1 fruit fly cellular context compared by ENCODE assay signal in genomic region chr3R:6674548-6674947, dm6.
TF ChIP-seq lines count a peak whose summit lies in the region.

No protein-coding gene starts in this region.

TF ChIP-seq in whole organism, embryonic, 481 proteins besides CTCF, POLR2A, EP300 and RAD21 (continued from another document and continues in another):
- TF ChIP-seq pnt (GFP tag; optimal IDR thresholded peaks at IDR 0.05; lab: Kevin White, UChicago) (no peak), Dp (GFP tag; optimal IDR thresholded peaks at IDR 0.05; lab: Kevin White, UChicago) (no peak), CG31365 (tag; optimal IDR thresholded peaks at IDR 0.05; lab: Kevin White, UChicago) (no peak), CG6654 (GFP tag; optimal IDR thresholded peaks at IDR 0.05; lab: Kevin White, UChicago) (no peak), exex (tag; optimal IDR thresholded peaks at IDR 0.05; lab: Kevin White, UChicago) (no peak), CG6254 (GFP tag; optimal IDR thresholded peaks at IDR 0.05; lab: Kevin White, UChicago) (peak; percentile 6), CG12299 (tag; optimal IDR thresholded peaks at IDR 0.05; lab: Kevin White, UChicago) (no peak), CG4360 (GFP tag; IDR thresholded peaks at IDR 0.05; lab: Robert Waterston, UW) (no peak), CG17568 (GFP tag; optimal IDR thresholded peaks at IDR 0.05; lab: Kevin White, UChicago) (no peak), hth (optimal IDR thresholded peaks at IDR 0.05; lab: Kevin White, UChicago) (no peak), H2.0 (GFP tag; IDR thresholded peaks at IDR 0.05; lab: Robert Waterston, UW) (no peak), gro (GFP tag; optimal IDR thresholded peaks at IDR 0.05; lab: Kevin White, UChicago) (no peak), CG17361 (GFP tag; IDR thresholded peaks at IDR 0.05; lab: Robert Waterston, UW) (peak; percentile 50; the same call in 1 of the 3 replicates), fd3F (GFP tag; optimal IDR thresholded peaks at IDR 0.05; lab: Kevin White, UChicago) (no peak), HHEX (GFP tag; optimal IDR thresholded peaks at IDR 0.05; lab: Kevin White, UChicago) (no peak), PHDP (tag; optimal IDR thresholded peaks at IDR 0.05; lab: Kevin White, UChicago) (no peak), CG13123 (GFP tag; optimal IDR thresholded peaks at IDR 0.05; lab: Kevin White, UChicago) (no peak), dan (GFP tag; IDR thresholded peaks at IDR 0.05; lab: Robert Waterston, UW) (no peak), HmgD (GFP tag; optimal IDR thresholded peaks at IDR 0.05; lab: Kevin White, UChicago) (no peak), ftz-f1 (GFP tag; optimal IDR thresholded peaks at IDR 0.05; lab: Kevin White, UChicago) (no peak), HLHmδ (GFP tag; optimal IDR thresholded peaks at IDR 0.05; lab: Kevin White, UChicago) (no peak), pan (optimal IDR thresholded peaks at IDR 0.05; lab: Kevin White, UChicago) (no peak), pan (GFP tag; optimal IDR thresholded peaks at IDR 0.05 in 1 of 2, IDR thresholded peaks at IDR 0.05 in 1 of 2) (no peak), CG6813 (GFP tag; optimal IDR thresholded peaks at IDR 0.05; lab: Kevin White, UChicago) (no peak), CG3281 (GFP tag; optimal IDR thresholded peaks at IDR 0.05; lab: Kevin White, UChicago) (no peak), sna (GFP tag; IDR thresholded peaks at IDR 0.05; lab: Robert Waterston, UW; ENCODE audit: partially characterized antibody) (no peak), gem (tag; optimal IDR thresholded peaks at IDR 0.05; lab: Kevin White, UChicago) (peak; percentile 62), corto (GFP tag; optimal IDR thresholded peaks at IDR 0.05; lab: Kevin White, UChicago) (no peak), rib (GFP tag; IDR thresholded peaks at IDR 0.05; lab: Robert Waterston, UW) (no peak), Eip74EF (GFP tag; optimal IDR thresholded peaks at IDR 0.05; lab: Kevin White, UChicago) (no peak), CG3163 (GFP tag; optimal IDR thresholded peaks at IDR 0.05; lab: Kevin White, UChicago) (no peak), CG5953 (GFP tag; IDR thresholded peaks at IDR 0.05; lab: Robert Waterston, UW) (no peak), disco-r (GFP tag; optimal IDR thresholded peaks at IDR 0.05; lab: Kevin White, UChicago) (no peak), z (GFP tag; IDR thresholded peaks at IDR 0.05; lab: Robert Waterston, UW) (no peak), ara (GFP tag; IDR thresholded peaks at IDR 0.05; lab: Robert Waterston, UW) (peak; percentile 41; the same call in 1 of the 2 replicates), shn (GFP tag; optimal IDR thresholded peaks at IDR 0.05; lab: Kevin White, UChicago) (no peak), Oaz (GFP tag; IDR thresholded peaks at IDR 0.05; lab: Robert Waterston, UW) (no peak), CG33213 (GFP tag; optimal IDR thresholded peaks at IDR 0.05; lab: Kevin White, UChicago) (no peak), CG10267 (tag; optimal IDR thresholded peaks at IDR 0.05; lab: Kevin White, UChicago) (peak; percentile 30), cato (GFP tag; optimal IDR thresholded peaks at IDR 0.05; lab: Kevin White, UChicago; ENCODE audit: borderline replicate concordance) (no peak), lab (GFP tag; optimal IDR thresholded peaks at IDR 0.05; lab: Kevin White, UChicago) (no peak), trh (GFP tag; optimal IDR thresholded peaks at IDR 0.05; lab: Kevin White, UChicago) (no peak), CG7357 (GFP tag; IDR thresholded peaks at IDR 0.05; lab: Robert Waterston, UW) (no peak), CG14667 (GFP tag; IDR thresholded peaks at IDR 0.05; lab: Robert Waterston, UW) (no peak), CG3407 (GFP tag; optimal IDR thresholded peaks at IDR 0.05; lab: Kevin White, UChicago) (no peak), CG11456 (GFP tag; IDR thresholded peaks at IDR 0.05; lab: Robert Waterston, UW) (no peak), so (GFP tag; IDR thresholded peaks at IDR 0.05; lab: Robert Waterston, UW) (no peak), sens-2 (GFP tag; IDR thresholded peaks at IDR 0.05; lab: Robert Waterston, UW) (no peak), CG2202 (tag; optimal IDR thresholded peaks at IDR 0.05; lab: Kevin White, UChicago) (no peak), NC2α (GFP tag; optimal IDR thresholded peaks at IDR 0.05; lab: Kevin White, UChicago) (no peak), CG2875 (GFP tag; optimal IDR thresholded peaks at IDR 0.05; lab: Kevin White, UChicago) (peak; percentile 41), CG13287 (GFP tag; IDR thresholded peaks at IDR 0.05; lab: Robert Waterston, UW; ENCODE audit: partially characterized antibody) (no peak), dysf (GFP tag; IDR thresholded peaks at IDR 0.05; lab: Robert Waterston, UW) (0 out of 3 replicates have a peak, but pooled peaks have one; percentile 11), Jarid2 (GFP tag; optimal IDR thresholded peaks at IDR 0.05; lab: Kevin White, UChicago) (no peak), CG14014 (GFP tag; IDR thresholded peaks at IDR 0.05; lab: Robert Waterston, UW) (no peak), CG17829 (tag; optimal IDR thresholded peaks at IDR 0.05; lab: Kevin White, UChicago) (peak; percentile 51), CG11085 (GFP tag; IDR thresholded peaks at IDR 0.05; lab: Robert Waterston, UW) (no peak), Fer2 (tag; optimal IDR thresholded peaks at IDR 0.05; lab: Kevin White, UChicago) (no peak), slp2 (GFP tag; optimal IDR thresholded peaks at IDR 0.05; lab: Kevin White, UChicago) (no peak), ssp (GFP tag; IDR thresholded peaks at IDR 0.05; lab: Robert Waterston, UW) (no peak), CG17328 (GFP tag; IDR thresholded peaks at IDR 0.05; lab: Robert Waterston, UW) (no peak), amos (GFP tag; IDR thresholded peaks at IDR 0.05; lab: Robert Waterston, UW; ENCODE audit: partially characterized antibody) (no peak), unpg (GFP tag; optimal IDR thresholded peaks at IDR 0.05; lab: Kevin White, UChicago) (no peak), CG5245 (GFP tag; optimal IDR thresholded peaks at IDR 0.05; lab: Kevin White, UChicago) (no peak), Hr3 (GFP tag; optimal IDR thresholded peaks at IDR 0.05; lab: Kevin White, UChicago) (no peak), eve (GFP tag; optimal IDR thresholded peaks at IDR 0.05; lab: Kevin White, UChicago) (no peak), CoRest (tag; optimal IDR thresholded peaks at IDR 0.05; lab: Kevin White, UChicago) (no peak), CG10321 (GFP tag; IDR thresholded peaks at IDR 0.05; lab: Robert Waterston, UW) (no peak), D19B (GFP tag; optimal IDR thresholded peaks at IDR 0.05; lab: Kevin White, UChicago) (no peak), Doc3 (GFP tag; IDR thresholded peaks at IDR 0.05; lab: Robert Waterston, UW; ENCODE audit: partially characterized antibody) (no peak), CG10543 (GFP tag; optimal IDR thresholded peaks at IDR 0.05; lab: Kevin White, UChicago) (no peak), Optix (GFP tag; IDR thresholded peaks at IDR 0.05; lab: Robert Waterston, UW) (no peak), CG11398 (GFP tag; optimal IDR thresholded peaks at IDR 0.05; lab: Kevin White, UChicago) (no peak), Rx (GFP tag; IDR thresholded peaks at IDR 0.05; lab: Robert Waterston, UW) (no peak), CG17186 (GFP tag; optimal IDR thresholded peaks at IDR 0.05; lab: Kevin White, UChicago) (no peak), Pdp1 (GFP tag; optimal IDR thresholded peaks at IDR 0.05; lab: Kevin White, UChicago) (no peak), CG14965 (GFP tag; optimal IDR thresholded peaks at IDR 0.05; lab: Kevin White, UChicago; ENCODE audit: borderline replicate concordance) (no peak), trem (tag; optimal IDR thresholded peaks at IDR 0.05; lab: Kevin White, UChicago) (peak; percentile 23), nmo (GFP tag; optimal IDR thresholded peaks at IDR 0.05; lab: Kevin White, UChicago) (peak; percentile 39), CG10979 (tag; optimal IDR thresholded peaks at IDR 0.05; lab: Kevin White, UChicago) (peak; percentile 69), wek (GFP tag; optimal IDR thresholded peaks at IDR 0.05; lab: Kevin White, UChicago) (no peak), ind (GFP tag; optimal IDR thresholded peaks at IDR 0.05; lab: Kevin White, UChicago) (no peak), unc-4 (GFP tag; IDR thresholded peaks at IDR 0.05; lab: Robert Waterston, UW; ENCODE audit: partially characterized antibody) (no peak), CG16863 (GFP tag; optimal IDR thresholded peaks at IDR 0.05; lab: Kevin White, UChicago) (no peak), CG6854 (GFP tag; optimal IDR thresholded peaks at IDR 0.05; lab: Kevin White, UChicago) (no peak), slou (GFP tag; optimal IDR thresholded peaks at IDR 0.05; lab: Kevin White, UChicago) (no peak), CG4820 (GFP tag; optimal IDR thresholded peaks at IDR 0.05; lab: Kevin White, UChicago) (peak; percentile 31), stwl (tag; optimal IDR thresholded peaks at IDR 0.05; lab: Kevin White, UChicago) (no peak), Taf1 (GFP tag; IDR thresholded peaks at IDR 0.05; lab: Robert Waterston, UW) (no peak), ttk (GFP tag; IDR thresholded peaks at IDR 0.05; lab: Robert Waterston, UW) (no peak), dati (GFP tag; IDR thresholded peaks at IDR 0.05; lab: Robert Waterston, UW) (no peak), Myb (GFP tag; optimal IDR thresholded peaks at IDR 0.05; lab: Kevin White, UChicago) (no peak), CG30431 (GFP tag; optimal IDR thresholded peaks at IDR 0.05; lab: Kevin White, UChicago) (no peak), zen (tag; optimal IDR thresholded peaks at IDR 0.05; lab: Kevin White, UChicago) (no peak), CG2129 (GFP tag; IDR thresholded peaks at IDR 0.05; lab: Robert Waterston, UW; ENCODE audit: partially characterized antibody) (no peak), CG4424 (GFP tag; optimal IDR thresholded peaks at IDR 0.05; lab: Kevin White, UChicago) (peak; percentile 25), CG18262 (tag; optimal IDR thresholded peaks at IDR 0.05; lab: Kevin White, UChicago) (peak; percentile 65), CG10959 (GFP tag; IDR thresholded peaks at IDR 0.05; lab: Robert Waterston, UW) (no peak), CG3838 (GFP tag; optimal IDR thresholded peaks at IDR 0.05; lab: Kevin White, UChicago) (no peak), Poxn (GFP tag; IDR thresholded peaks at IDR 0.05; lab: Robert Waterston, UW) (no peak), chn (GFP tag; optimal IDR thresholded peaks at IDR 0.05; lab: Kevin White, UChicago) (no peak), C15 (GFP tag; IDR thresholded peaks at IDR 0.05; lab: Robert Waterston, UW) (no peak), seq (GFP tag; IDR thresholded peaks at IDR 0.05; lab: Robert Waterston, UW) (no peak), ac (GFP tag; optimal IDR thresholded peaks at IDR 0.05; lab: Kevin White, UChicago) (no peak), salm (tag; optimal IDR thresholded peaks at IDR 0.05; lab: Kevin White, UChicago) (no peak), Fer3 (tag; optimal IDR thresholded peaks at IDR 0.05; lab: Kevin White, UChicago) (no peak), CG12071 (GFP tag; optimal IDR thresholded peaks at IDR 0.05; lab: Kevin White, UChicago) (no peak), CG31388 (GFP tag; optimal IDR thresholded peaks at IDR 0.05; lab: Kevin White, UChicago) (no peak), E2f1 (GFP tag; IDR thresholded peaks at IDR 0.05; lab: Robert Waterston, UW) (no peak), chm (GFP tag; IDR thresholded peaks at IDR 0.05; lab: Robert Waterston, UW) (no peak), CG14710 (tag; optimal IDR thresholded peaks at IDR 0.05; lab: Kevin White, UChicago) (peak; percentile 52), CG12744 (GFP tag; optimal IDR thresholded peaks at IDR 0.05; lab: Kevin White, UChicago) (no peak), Kr (GFP tag; optimal IDR thresholded peaks at IDR 0.05; lab: Kevin White, UChicago) (no peak), Ada2b (GFP tag; IDR thresholded peaks at IDR 0.05; lab: Robert Waterston, UW) (no peak), yki (optimal IDR thresholded peaks at IDR 0.05; lab: Kevin White, UChicago) (no peak), hbn (GFP tag; IDR thresholded peaks at IDR 0.05; lab: Robert Waterston, UW; ENCODE audit: partially characterized antibody) (no peak), peb (GFP tag; IDR thresholded peaks at IDR 0.05; lab: Robert Waterston, UW) (no peak), cwo (GFP tag; optimal IDR thresholded peaks at IDR 0.05; lab: Kevin White, UChicago) (no peak), tap (tag; optimal IDR thresholded peaks at IDR 0.05; lab: Kevin White, UChicago) (no peak), Hmx (GFP tag; optimal IDR thresholded peaks at IDR 0.05; lab: Kevin White, UChicago) (no peak), CG8359 (GFP tag; optimal IDR thresholded peaks at IDR 0.05; lab: Kevin White, UChicago; ENCODE audit: borderline replicate concordance) (no peak), CG2712 (tag; optimal IDR thresholded peaks at IDR 0.05; lab: Kevin White, UChicago) (peak; percentile 67), zfh1 (GFP tag; IDR thresholded peaks at IDR 0.05; lab: Robert Waterston, UW) (0 out of 3 replicates have a peak, but pooled peaks have one; percentile 12), CG12236 (GFP tag; optimal IDR thresholded peaks at IDR 0.05; lab: Kevin White, UChicago) (no peak), dmrt99B (tag; optimal IDR thresholded peaks at IDR 0.05; lab: Kevin White, UChicago) (no peak), CG31441 (GFP tag; IDR thresholded peaks at IDR 0.05; lab: Robert Waterston, UW) (peak; percentile 31; the same call in 1 of the 2 replicates), MTF-1 (GFP tag; optimal IDR thresholded peaks at IDR 0.05; lab: Kevin White, UChicago; ENCODE audit: borderline replicate concordance) (no peak), pita (GFP tag; optimal IDR thresholded peaks at IDR 0.05; lab: Kevin White, UChicago) (no peak), insv (GFP tag; optimal IDR thresholded peaks at IDR 0.05; lab: Kevin White, UChicago) (no peak), CG10565 (GFP tag; optimal IDR thresholded peaks at IDR 0.05; lab: Kevin White, UChicago) (no peak), CG6791 (GFP tag; IDR thresholded peaks at IDR 0.05; lab: Robert Waterston, UW; ENCODE audit: partially characterized antibody) (no peak), CG9932 (GFP tag; IDR thresholded peaks at IDR 0.05; lab: Robert Waterston, UW) (no peak), tin (GFP tag; optimal IDR thresholded peaks at IDR 0.05; lab: Kevin White, UChicago) (peak; percentile 4), CG1792 (GFP tag; optimal IDR thresholded peaks at IDR 0.05; lab: Kevin White, UChicago) (no peak), CG15269 (tag; optimal IDR thresholded peaks at IDR 0.05; lab: Kevin White, UChicago) (no peak), CG13424 (tag; optimal IDR thresholded peaks at IDR 0.05; lab: Kevin White, UChicago) (no peak), D19A (tag; optimal IDR thresholded peaks at IDR 0.05; lab: Kevin White, UChicago) (peak; percentile 53), Med (GFP tag; lab: Kevin White, UChicago) (peak; percentile 51), row (GFP tag; IDR thresholded peaks at IDR 0.05; lab: Robert Waterston, UW) (peak; percentile 49; the same call in 1 of the 3 replicates)
